Fruit fly (Drosophila melanogaster): ENCODE measurements around the gene AnxB10.
"Not testable (repeated sequence)": the region's sequence is repeated elsewhere in the genome, so short reads cannot be mapped to it uniquely, and the experiment has no call there.

Gene AnxB10

dm6 chrX:20173464-20173995, at the start of gene AnxB10:
Gene AnxB10 (minus strand): TSS chrX:20173514.
- peak; percentile 95 for TF ChIP-seq CG17801 (GFP tag; optimal IDR thresholded peaks at IDR 0.05; ENCODE audit: partially characterized antibody)

dm6 chrX:20217159-20217558, 43.8 kb upstream of the AnxB10 start, which contains the start of gene SdicC:
Gene SdicC (minus strand): TSS chrX:20217259.
- TF ChIP-seq CG17801 (GFP tag; optimal IDR thresholded peaks at IDR 0.05; ENCODE audit: partially characterized antibody), result not testable (repeated sequence)

- not testable (repeated sequence) for TF ChIP-seq CG17801 (GFP tag; optimal IDR thresholded peaks at IDR 0.05; ENCODE audit: partially characterized antibody)
Observed at dm6 chrX:20209503-20209902, 36.2 kb upstream of the AnxB10 start, which contains the start of gene SdicB. Gene SdicB (minus strand): TSS chrX:20209603.

dm6 chrX:20201833-20202232, 28.5 kb upstream of the AnxB10 start, which contains the start of gene SdicA:
Gene SdicA (minus strand): TSS chrX:20201933.
- not testable (repeated sequence) for TF ChIP-seq CG17801 (GFP tag; optimal IDR thresholded peaks at IDR 0.05; ENCODE audit: partially characterized antibody)

- not testable (repeated sequence) for TF ChIP-seq CG17801 (GFP tag; optimal IDR thresholded peaks at IDR 0.05; ENCODE audit: partially characterized antibody)
Observed at dm6 chrX:20194127-20194526, 20.8 kb upstream of the AnxB10 start, which contains the start of gene Sdic3. Gene Sdic3 (minus strand): TSS chrX:20194227.

- TF ChIP-seq CG17801 (GFP tag; optimal IDR thresholded peaks at IDR 0.05; ENCODE audit: partially characterized antibody), result not testable (repeated sequence)
Observed at dm6 chrX:20186387-20186786, 13.1 kb upstream of the AnxB10 start, which contains the start of gene Sdic2. Gene Sdic2 (minus strand): TSS chrX:20186487.

dm6 chrX:20178538-20178937, 5.2 kb upstream of the AnxB10 start, which contains the start of gene Sdic1:
Gene Sdic1 (minus strand): TSS chrX:20178638.
- TF ChIP-seq CG17801 (GFP tag; optimal IDR thresholded peaks at IDR 0.05; ENCODE audit: partially characterized antibody), result not testable (repeated sequence)

- peak; percentile 8 for TF ChIP-seq CG17801 (GFP tag; optimal IDR thresholded peaks at IDR 0.05; ENCODE audit: partially characterized antibody)
Observed at dm6 chrX:20169898-20170297, 3.4 kb downstream of the AnxB10 start, which contains the start of the genes CG9581 and CG9578. Gene CG9581 (minus strand): TSS chrX:20169981. Gene CG9578 (plus strand): TSS chrX:20170222.

- peak; percentile 62 for TF ChIP-seq CG17801 (GFP tag; optimal IDR thresholded peaks at IDR 0.05; ENCODE audit: partially characterized antibody)
Observed at dm6 chrX:20166484-20167038, 6.8 kb downstream of the AnxB10 start, which contains the start of gene CG9577. Gene CG9577 (plus strand): TSS chrX:20166673.

- no peak for TF ChIP-seq CG17801 (GFP tag; optimal IDR thresholded peaks at IDR 0.05; ENCODE audit: partially characterized antibody)
Observed at dm6 chrX:20165773-20166412, 7.4 kb downstream of the AnxB10 start, which contains the start of gene Phf7. Gene Phf7 (minus strand): TSS chrX:20165830.

- no peak for TF ChIP-seq CG17801 (GFP tag; optimal IDR thresholded peaks at IDR 0.05; ENCODE audit: partially characterized antibody)
Observed at dm6 chrX:20162586-20162985, 10.7 kb downstream of the AnxB10 start.

dm6 chrX:20159679-20160140, 13.6 kb downstream of the AnxB10 start, which contains the start of gene Rab35:
Gene Rab35 (minus strand): TSS chrX:20159872.
- no peak for TF ChIP-seq CG17801 (GFP tag; optimal IDR thresholded peaks at IDR 0.05; ENCODE audit: partially characterized antibody)

- peak; percentile 41 for TF ChIP-seq CG17801 (GFP tag; optimal IDR thresholded peaks at IDR 0.05; ENCODE audit: partially characterized antibody)
Observed at dm6 chrX:20158943-20159385, 14.3 kb downstream of the AnxB10 start.

- no peak for TF ChIP-seq CG17801 (GFP tag; optimal IDR thresholded peaks at IDR 0.05; ENCODE audit: partially characterized antibody)
Observed at dm6 chrX:20158491-20158890, 14.8 kb downstream of the AnxB10 start.

dm6 chrX:20155947-20156346, 17.4 kb downstream of the AnxB10 start:
- TF ChIP-seq CG17801 (GFP tag; optimal IDR thresholded peaks at IDR 0.05; ENCODE audit: partially characterized antibody), result no peak
